Fruit fly (Drosophila melanogaster): ENCODE results near the gene CG3987.

Gene CG3987

dm6 chr3R:15147038-15147744, 7.4 kb downstream of the CG3987 start, which contains the start of gene Glys (continued):
- TF ChIP-seq Oaz (GFP tag; IDR thresholded peaks at IDR 0.05) (no peak), maf-S (GFP tag; optimal IDR thresholded peaks at IDR 0.05) (no peak), CG6175 (GFP tag; IDR thresholded peaks at IDR 0.05) (no peak), Stat92E (GFP tag; optimal IDR thresholded peaks at IDR 0.05) (no peak), CG7987 (GFP tag; optimal IDR thresholded peaks at IDR 0.05) (peak; percentile 41), sima (GFP tag; optimal IDR thresholded peaks at IDR 0.05) (no peak), CG4820 (GFP tag; optimal IDR thresholded peaks at IDR 0.05) (no peak), dan (GFP tag; IDR thresholded peaks at IDR 0.05) (no peak), Dip3 (GFP tag; optimal IDR thresholded peaks at IDR 0.05) (peak; percentile 12), CG6689 (GFP tag; IDR thresholded peaks at IDR 0.05) (no peak), CG15269 (tag; optimal IDR thresholded peaks at IDR 0.05) (no peak), H15 (GFP tag; IDR thresholded peaks at IDR 0.05) (no peak), cg (GFP tag; optimal IDR thresholded peaks at IDR 0.05) (peak; percentile 18), CG13624 (GFP tag; optimal IDR thresholded peaks at IDR 0.05) (no peak), CG18764 (GFP tag; optimal IDR thresholded peaks at IDR 0.05) (no peak), Sry-β (GFP tag; optimal IDR thresholded peaks at IDR 0.05) (no peak), pzg (GFP tag; optimal IDR thresholded peaks at IDR 0.05) (peak; percentile 86), ase (GFP tag; IDR thresholded peaks at IDR 0.05) (no peak), CG12744 (GFP tag; optimal IDR thresholded peaks at IDR 0.05) (no peak), Atf3 (GFP tag; optimal IDR thresholded peaks at IDR 0.05) (no peak), CG33213 (GFP tag; optimal IDR thresholded peaks at IDR 0.05) (peak; percentile 52), CG12071 (GFP tag; optimal IDR thresholded peaks at IDR 0.05) (no peak), Gug (GFP tag; IDR thresholded peaks at IDR 0.05) (no peak), run (tag; optimal IDR thresholded peaks at IDR 0.05) (no peak), NC2α (GFP tag; optimal IDR thresholded peaks at IDR 0.05) (no peak), her (GFP tag; optimal IDR thresholded peaks at IDR 0.05) (no peak), CG18011 (GFP tag; optimal IDR thresholded peaks at IDR 0.05) (no peak), ems (GFP tag; optimal IDR thresholded peaks at IDR 0.05) (no peak), gsb (GFP tag; IDR thresholded peaks at IDR 0.05) (no peak), CG30020 (tag; optimal IDR thresholded peaks at IDR 0.05) (no peak), CG12155 (GFP tag; optimal IDR thresholded peaks at IDR 0.05) (peak; percentile 4), CG15073 (GFP tag; optimal IDR thresholded peaks at IDR 0.05) (no peak), CG5180 (GFP tag; optimal IDR thresholded peaks at IDR 0.05) (no peak), ewg (GFP tag; optimal IDR thresholded peaks at IDR 0.05) (peak; percentile 99), knrl (GFP tag; IDR thresholded peaks at IDR 0.05; ENCODE audit: partially characterized antibody) (no peak), al (GFP tag; IDR thresholded peaks at IDR 0.05) (no peak), Dip2 (GFP tag; IDR thresholded peaks at IDR 0.05) (no peak), CG34422 (GFP tag; IDR thresholded peaks at IDR 0.05) (peak; percentile 69; the same call in 2 of the 3 replicates), ro (GFP tag; IDR thresholded peaks at IDR 0.05) (no peak), pfk (GFP tag; optimal IDR thresholded peaks at IDR 0.05) (no peak), Ravus (GFP tag; IDR thresholded peaks at IDR 0.05) (no peak), sqz (GFP tag; optimal IDR thresholded peaks at IDR 0.05) (peak; percentile 2), CG8281 (tag; optimal IDR thresholded peaks at IDR 0.05) (no peak), MTF-1 (GFP tag; optimal IDR thresholded peaks at IDR 0.05; ENCODE audit: borderline replicate concordance) (no peak), CTCF (GFP tag; optimal IDR thresholded peaks at IDR 0.05) (no peak), Hr78 (GFP tag; optimal IDR thresholded peaks at IDR 0.05) (peak in 1 of 2 experiments; percentile 81), Abd-B (GFP tag; optimal IDR thresholded peaks at IDR 0.05) (no peak), CG1233 (GFP tag; optimal IDR thresholded peaks at IDR 0.05) (no peak), gce (GFP tag; IDR thresholded peaks at IDR 0.05) (no peak), NfI (GFP tag; optimal IDR thresholded peaks at IDR 0.05) (no peak), row (GFP tag; IDR thresholded peaks at IDR 0.05) (0 out of 3 replicates have a peak, but pooled peaks have one; percentile 29)

All from whole organism, embryonic.